Worm (Caenorhabditis elegans) whole organism, early embryonic: ENCODE results near the gene D1054.19.

Experiments used
- B0310.2 ChIP-seq: sonication (generic microtip); optimal IDR thresholded peaks from 2 replicates; lab custom pipeline; 2016; ENCODE audit warnings: mild to moderate bottlenecking, missing genetic modification characterization, missing compliant biosample characterization
- F13C5.2 ChIP-seq: sonication (generic microtip); optimal IDR thresholded peaks from 2 replicates; lab custom pipeline; 2017; ENCODE audit warnings: mild to moderate bottlenecking, missing genetic modification characterization, inconsistent platforms, missing compliant biosample characterization
- aly-1 ChIP-seq: sonication (generic microtip); optimal IDR thresholded peaks from 2 replicates; lab custom pipeline; 2016; ENCODE audit warnings: missing genetic modification characterization, missing compliant biosample characterization
- ama-1 ChIP-seq: fragments of 150-350 bp; optimal IDR thresholded peaks from 2 replicates; lab custom pipeline; 2014
- ceh-13 ChIP-seq: fragments of 200-800 bp; sonication (Bioruptor generic); optimal IDR thresholded peaks from 2 replicates; lab custom pipeline; 2018; ENCODE audit warnings: mild to moderate bottlenecking, missing genetic modification characterization, missing compliant biosample characterization
- ceh-36 ChIP-seq: sonication (generic microtip); optimal IDR thresholded peaks from 2 replicates; lab custom pipeline; 2016; ENCODE audit warnings: missing genetic modification characterization, inconsistent platforms, missing compliant biosample characterization
- ets-7 ChIP-seq: sonication (generic microtip); optimal IDR thresholded peaks from 2 replicates; lab custom pipeline; 2016; ENCODE audit warnings: missing genotype, missing genetic modification characterization, missing compliant biosample characterization
- flt-1 ChIP-seq: fragments of 200-800 bp; sonication (Bioruptor generic); IDR thresholded peaks from 2 replicates; pipeline ENCODE4 v1.3.6; 2022; ENCODE audit warnings: missing genetic modification characterization, missing compliant biosample characterization
- hmbx-1 ChIP-seq: sonication (generic microtip); optimal IDR thresholded peaks from 2 replicates; lab custom pipeline; 2016; ENCODE audit warnings: mild to moderate bottlenecking, missing genetic modification characterization, missing compliant biosample characterization
- hmg-4 ChIP-seq: fragments of 200-800 bp; sonication (Bioruptor generic); optimal IDR thresholded peaks from 2 replicates; lab custom pipeline; 2018; ENCODE audit warnings: mild to moderate bottlenecking, missing genetic modification characterization, missing compliant biosample characterization
- hnd-1 ChIP-seq: sonication (generic microtip); optimal IDR thresholded peaks from 2 replicates; lab custom pipeline; 2016; ENCODE audit warnings: missing genetic modification characterization, missing compliant biosample characterization
- pes-1 ChIP-seq: fragments of 200-800 bp; sonication (Bioruptor generic); IDR thresholded peaks from 2 replicates; pipeline ENCODE4 v1.3.6; 2022; ENCODE audit warnings: missing genetic modification reagents, missing genetic modification characterization, missing compliant biosample characterization
- scrt-1 ChIP-seq: fragments of 200-800 bp; sonication (Bioruptor generic); IDR thresholded peaks from 2 replicates; pipeline ENCODE4 v1.3.6; 2022; ENCODE audit warnings: missing genetic modification characterization, missing compliant biosample characterization
- sea-1 ChIP-seq: fragments of 200-800 bp; sonication (Bioruptor generic); conservative IDR thresholded peaks from 2 replicates; pipeline ENCODE4 v1.3.6; 2022; ENCODE audit warnings: missing genetic modification characterization, missing compliant biosample characterization
- tbx-11 ChIP-seq: fragments of 200-800 bp; sonication (Bioruptor generic); IDR thresholded peaks from 2 replicates; pipeline ENCODE4 v1.3.6; 2022; ENCODE audit warnings: missing genetic modification characterization, missing compliant biosample characterization
- tbx-37 ChIP-seq: fragments of 200-800 bp; sonication (Bioruptor generic); conservative IDR thresholded peaks from 2 replicates; pipeline ENCODE4 v1.3.6; 2022; ENCODE audit warnings: missing genetic modification reagents, missing genetic modification characterization, missing compliant biosample characterization
- tra-4 ChIP-seq: sonication (generic microtip); optimal IDR thresholded peaks from 2 replicates; lab custom pipeline; 2017; ENCODE audit warnings: missing genetic modification characterization, missing compliant biosample characterization

The D1054.19 gene

DNA sequence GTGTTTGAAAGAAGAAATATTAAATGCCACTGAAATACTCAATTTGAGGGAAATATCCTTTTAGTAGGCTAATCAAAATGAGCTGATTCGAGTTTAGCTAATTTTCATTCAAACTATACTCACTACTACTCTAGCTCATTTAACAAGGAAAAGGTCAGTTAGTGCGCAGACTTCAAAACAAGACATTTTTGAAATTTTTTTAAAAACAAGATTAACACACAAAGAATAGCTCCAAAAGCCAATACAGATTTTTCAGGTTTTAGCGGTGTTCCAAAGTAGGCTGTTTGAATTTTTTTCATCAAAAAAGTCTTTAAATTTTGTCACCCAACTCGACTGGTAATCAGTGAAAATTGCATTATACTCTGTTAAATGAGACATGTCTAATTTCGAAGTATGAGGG lies 34.8 kb upstream of the D1054.19 start:
- TF ChIP-seq scrt-1 (GFP tag; lab: Robert Waterston, UW) (no peak), sea-1 (GFP tag; lab: Robert Waterston, UW) (no peak), hmbx-1 (tag; lab: Kevin White, UChicago) (no peak), B0310.2 (tag; lab: Kevin White, UChicago) (no peak), pes-1 (GFP tag; lab: Robert Waterston, UW) (no peak), hmg-4 (GFP tag; lab: Kevin White, UChicago) (no peak), tbx-37 (GFP tag; lab: Robert Waterston, UW) (no peak)

DNA sequence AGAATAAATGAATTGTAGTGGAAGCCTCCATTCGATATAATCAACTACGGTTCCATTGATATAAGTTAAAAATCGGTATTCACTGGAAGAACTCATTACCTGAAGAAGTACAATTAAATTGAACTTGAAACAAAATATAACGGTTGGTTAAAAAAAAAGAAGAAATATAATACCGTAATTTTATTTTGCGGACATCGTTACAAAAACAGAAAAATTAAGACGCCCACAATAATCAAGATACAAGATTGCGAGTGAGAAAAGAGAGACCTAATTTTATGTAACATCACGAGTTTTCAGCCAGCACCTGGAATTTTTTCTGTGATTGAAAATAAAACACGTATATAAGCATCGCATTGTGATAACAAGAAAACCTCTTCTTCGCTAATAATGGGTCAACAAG lies 32.9 kb upstream of the D1054.19 start, which contains the start of gene sre-6:
Gene sre-6 (minus strand): TSS at position 101 of the 400 bp plus-strand sequence.
- TF ChIP-seq aly-1 (tag; lab: Kevin White, UChicago): no peak
- TF ChIP-seq tra-4 (tag; lab: Kevin White, UChicago): no peak
- no peak for TF ChIP-seq flt-1 (GFP tag; lab: Robert Waterston, UW)
- TF ChIP-seq ets-7: no peak
- no peak for TF ChIP-seq ceh-36 (tag; lab: Kevin White, UChicago)
- TF ChIP-seq B0310.2 (tag; lab: Kevin White, UChicago): no peak
- TF ChIP-seq pes-1 (GFP tag; lab: Robert Waterston, UW): no peak

DNA sequence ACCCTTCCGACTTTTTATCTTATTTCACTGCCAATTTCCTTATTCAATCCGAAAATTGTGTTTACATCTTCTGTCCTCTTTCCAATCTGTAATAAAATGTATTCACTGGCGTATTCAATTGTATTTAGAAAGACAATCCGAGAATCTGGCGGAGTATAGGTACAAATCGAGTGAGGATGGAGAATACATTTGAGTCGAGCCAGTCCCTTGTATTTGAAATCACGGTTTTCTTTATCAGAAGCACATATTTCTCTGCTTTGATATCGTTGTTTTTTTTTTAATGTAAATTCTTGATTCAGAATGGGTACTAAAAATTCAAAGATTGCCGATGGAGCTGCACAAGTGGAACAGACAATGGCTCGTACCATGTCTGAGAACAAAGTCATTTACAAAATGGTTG lies 31.5 kb upstream of the D1054.19 start, which contains the start of gene ocr-1:
Gene ocr-1 (plus strand): TSS at position 301 of the 400 bp plus-strand sequence.
- TF ChIP-seq tbx-11 (GFP tag; lab: Robert Waterston, UW) (no peak), sea-1 (GFP tag; lab: Robert Waterston, UW) (no peak), B0310.2 (tag; lab: Kevin White, UChicago) (no peak), tbx-37 (GFP tag; lab: Robert Waterston, UW) (no peak), aly-1 (tag; lab: Kevin White, UChicago) (no peak), ets-7 (no peak), ceh-36 (tag; lab: Kevin White, UChicago) (no peak), ama-1 (lab: Kevin White, UChicago) (no peak), pes-1 (GFP tag; lab: Robert Waterston, UW) (no peak), ceh-13 (GFP tag; lab: Kevin White, UChicago) (no peak)

DNA sequence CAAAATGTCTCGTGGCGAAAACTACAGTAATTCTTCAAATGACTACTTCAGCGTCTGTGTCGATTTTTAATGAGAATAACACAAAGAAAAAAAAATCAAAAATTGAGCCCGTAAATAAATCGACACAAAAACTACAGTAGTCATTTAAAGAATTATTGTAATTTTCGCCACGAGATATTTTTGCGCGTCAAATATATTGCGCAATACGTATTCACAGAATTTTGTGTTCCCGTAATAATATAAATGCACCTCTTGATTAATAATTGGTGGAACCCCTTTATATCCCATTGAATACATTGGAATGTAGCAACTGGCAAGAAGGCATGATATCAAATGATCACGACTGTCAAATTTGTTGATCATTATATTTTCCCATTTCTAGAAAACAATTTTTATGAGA lies 26.7 kb upstream of the D1054.19 start:
- no peak for TF ChIP-seq ceh-13 (GFP tag; lab: Kevin White, UChicago)
- TF ChIP-seq ama-1 (lab: Kevin White, UChicago): no peak
- TF ChIP-seq pes-1 (GFP tag; lab: Robert Waterston, UW): no peak
- no peak for TF ChIP-seq B0310.2 (tag; lab: Kevin White, UChicago)
- no peak for TF ChIP-seq ceh-36 (tag; lab: Kevin White, UChicago)
- TF ChIP-seq tbx-37 (GFP tag; lab: Robert Waterston, UW): no peak
- TF ChIP-seq hnd-1 (tag; lab: Kevin White, UChicago): no peak
- no peak for TF ChIP-seq hmg-4 (GFP tag; lab: Kevin White, UChicago)

DNA sequence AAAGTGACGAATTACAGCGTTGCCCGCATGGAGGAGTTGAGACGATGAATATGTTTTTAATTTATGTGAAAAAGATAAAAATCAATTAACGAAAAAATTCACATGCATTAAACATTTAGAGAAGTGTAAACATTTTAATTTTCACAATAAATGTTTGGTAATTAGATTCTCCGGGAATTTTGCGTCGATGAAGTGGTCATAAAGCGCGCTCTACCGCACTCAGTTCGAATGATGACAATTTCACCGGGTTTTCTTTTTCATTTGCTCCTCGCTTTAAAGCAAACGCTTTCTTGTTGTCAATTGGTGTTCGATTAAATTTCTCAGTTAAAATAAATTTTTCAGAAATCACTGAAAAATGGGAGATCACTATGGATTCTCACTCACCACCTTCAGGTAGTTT lies 25.6 kb upstream of the D1054.19 start, which contains the start of the genes D1054.1 and pas-2:
Gene D1054.1 (minus strand): TSS at position 192 of the 400 bp plus-strand sequence.
Gene pas-2 (plus strand): TSS at position 343 of the 400 bp plus-strand sequence.
- no peak for TF ChIP-seq B0310.2 (tag; lab: Kevin White, UChicago)
- no peak for TF ChIP-seq ceh-36 (tag; lab: Kevin White, UChicago)
- no peak for TF ChIP-seq hnd-1 (tag; lab: Kevin White, UChicago)
- TF ChIP-seq tra-4 (tag; lab: Kevin White, UChicago): no peak
- TF ChIP-seq tbx-37 (GFP tag; lab: Robert Waterston, UW): no peak
- TF ChIP-seq ama-1 (lab: Kevin White, UChicago): no peak
- no peak for TF ChIP-seq hmbx-1 (tag; lab: Kevin White, UChicago)
- no peak for TF ChIP-seq tbx-11 (GFP tag; lab: Robert Waterston, UW)
- TF ChIP-seq ceh-13 (GFP tag; lab: Kevin White, UChicago): no peak
- no peak for TF ChIP-seq F13C5.2 (tag; lab: Kevin White, UChicago)
- TF ChIP-seq aly-1 (tag; lab: Kevin White, UChicago): no peak
- TF ChIP-seq pes-1 (GFP tag; lab: Robert Waterston, UW): no peak
- TF ChIP-seq sea-1 (GFP tag; lab: Robert Waterston, UW): no peak
- TF ChIP-seq flt-1 (GFP tag; lab: Robert Waterston, UW): no peak
- TF ChIP-seq ets-7: no peak
- TF ChIP-seq scrt-1 (GFP tag; lab: Robert Waterston, UW): no peak
- no peak for TF ChIP-seq hmg-4 (GFP tag; lab: Kevin White, UChicago)

DNA sequence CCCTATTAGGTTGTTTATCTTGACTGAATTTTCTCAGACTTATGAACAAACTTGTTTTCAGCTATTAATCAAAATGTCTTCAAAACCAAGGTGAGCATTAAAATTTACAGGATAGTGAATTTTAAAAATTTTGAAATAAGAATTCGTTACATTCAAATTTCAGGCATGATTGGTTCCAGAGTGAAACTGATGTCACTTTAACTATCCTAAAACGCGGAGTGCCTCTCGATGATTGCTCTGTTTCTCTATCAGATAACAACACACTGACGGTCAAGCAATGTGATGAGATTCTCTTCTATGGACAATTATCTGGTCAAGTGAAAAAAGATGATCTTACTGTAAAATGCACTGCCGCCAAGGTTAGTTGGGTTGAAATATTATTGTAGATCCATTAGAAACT lies 24.2 kb upstream of the D1054.19 start, which contains the start of gene D1054.3:
Gene D1054.3 (plus strand): TSS at position 62 of the 400 bp plus-strand sequence.
- TF ChIP-seq pes-1 (GFP tag; lab: Robert Waterston, UW): no peak
- no peak for TF ChIP-seq ets-7

DNA sequence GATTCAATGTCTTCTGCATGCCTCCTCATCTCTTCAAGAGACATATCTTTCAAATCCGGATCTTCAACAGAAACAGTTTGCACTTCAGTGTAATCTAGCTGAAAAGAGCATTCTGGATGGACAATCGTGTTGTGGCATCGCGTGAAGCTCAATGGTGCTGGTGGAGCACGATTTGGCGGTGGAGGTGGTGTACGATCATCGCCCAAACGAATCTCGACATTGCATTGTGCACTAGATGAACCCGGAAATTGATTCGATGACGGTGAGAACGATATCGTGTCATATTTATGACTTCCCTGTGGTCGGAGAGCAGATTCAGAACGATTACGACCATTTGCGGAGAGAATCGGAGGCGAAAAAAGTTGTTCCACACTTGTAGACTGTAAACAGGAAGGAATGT lies 22.4 kb upstream of the D1054.19 start:
- TF ChIP-seq B0310.2 (tag; lab: Kevin White, UChicago) (no peak), ceh-36 (tag; lab: Kevin White, UChicago) (no peak), hmg-4 (GFP tag; lab: Kevin White, UChicago) (no peak), hmbx-1 (tag; lab: Kevin White, UChicago) (no peak), tbx-11 (GFP tag; lab: Robert Waterston, UW) (no peak), pes-1 (GFP tag; lab: Robert Waterston, UW) (no peak), sea-1 (GFP tag; lab: Robert Waterston, UW) (no peak), ama-1 (lab: Kevin White, UChicago) (no peak), tra-4 (tag; lab: Kevin White, UChicago) (no peak), hnd-1 (tag; lab: Kevin White, UChicago) (no peak), ets-7 (no peak), scrt-1 (GFP tag; lab: Robert Waterston, UW) (no peak), ceh-13 (GFP tag; lab: Kevin White, UChicago) (no peak), aly-1 (tag; lab: Kevin White, UChicago) (no peak)
